Fruit fly (Drosophila melanogaster) whole organism, embryonic: Measurements from ENCODE around the gene Dlc90F.

Experiments
- Ada2b ChIP-seq: fragments of 200-800 bp; sonication (Bioruptor generic); IDR thresholded peaks from 2 replicates; pipeline ENCODE4 v1.3.6; 2022; ENCODE audit warnings: missing biosample characterization, missing genetic modification characterization
- Bdp1 ChIP-seq: fragments of 200-800 bp; sonication (Bioruptor generic); optimal IDR thresholded peaks from 3 replicates; lab custom pipeline; 2016; ENCODE audit warnings: missing biosample characterization, missing genetic modification characterization
- Blimp-1 ChIP-seq: fragments of 200-800 bp; sonication (Bioruptor generic); optimal IDR thresholded peaks from 3 replicates; lab custom pipeline; 2018; ENCODE audit warnings: missing biosample characterization, missing genetic modification characterization, mild to moderate bottlenecking, moderate library complexity, missing genetic modification reagents
- BtbVII ChIP-seq: fragments of 200-800 bp; sonication (Bioruptor generic); optimal IDR thresholded peaks from 3 replicates; lab custom pipeline; 2017; ENCODE audit warnings: missing biosample characterization, mild to moderate bottlenecking, missing genetic modification characterization
- CG1024 ChIP-seq: fragments of 200-800 bp; sonication (Bioruptor generic); IDR thresholded peaks from 2 replicates; pipeline ENCODE4 v1.3.6; 2022; ENCODE audit warnings: missing biosample characterization, missing genetic modification characterization
- CG10959 ChIP-seq: fragments of 200-800 bp; sonication (Bioruptor generic); IDR thresholded peaks from 2 replicates; pipeline ENCODE4 v1.3.6; 2022; ENCODE audit warnings: missing biosample characterization, missing genetic modification characterization
- CG10979 ChIP-seq: fragments of 200-800 bp; sonication (Bioruptor generic); optimal IDR thresholded peaks from 2 replicates; lab custom pipeline; 2018; ENCODE audit warnings: missing biosample characterization, mild to moderate bottlenecking, missing genetic modification characterization, moderate library complexity
- CG11696 ChIP-seq: fragments of 200-800 bp; sonication (Bioruptor generic); IDR thresholded peaks from 2 replicates; pipeline ENCODE4 v1.3.6; 2022; ENCODE audit warnings: missing biosample characterization, missing genetic modification characterization
- CG14710 ChIP-seq: fragments of 200-800 bp; sonication (Bioruptor generic); optimal IDR thresholded peaks from 3 replicates; lab custom pipeline; 2019; ENCODE audit warnings: missing biosample characterization, mild to moderate bottlenecking, missing genetic modification characterization, moderate library complexity
- CG15514 ChIP-seq: fragments of 200-800 bp; sonication (Bioruptor generic); optimal IDR thresholded peaks from 3 replicates; lab custom pipeline; 2017; ENCODE audit warnings: missing biosample characterization, missing genetic modification characterization, mild to moderate bottlenecking, moderate library complexity, missing genetic modification reagents
- CG17361 ChIP-seq: fragments of 200-800 bp; sonication (Bioruptor generic); IDR thresholded peaks from 3 replicates; pipeline ENCODE4 v1.3.6; 2022; ENCODE audit warnings: missing biosample characterization, missing genetic modification characterization
- CG1832 ChIP-seq: fragments of 200-800 bp; sonication (Bioruptor generic); optimal IDR thresholded peaks from 2 replicates; lab custom pipeline; 2017; ENCODE audit warnings: missing biosample characterization, mild to moderate bottlenecking, missing genetic modification characterization, inconsistent platforms
- CG3065 ChIP-seq: fragments of 200-800 bp; sonication (Bioruptor generic); optimal IDR thresholded peaks from 2 replicates; lab custom pipeline; 2016; ENCODE audit warnings: missing biosample characterization, missing genetic modification characterization
- CG33213 ChIP-seq: fragments of 200-800 bp; sonication (Bioruptor generic); optimal IDR thresholded peaks from 3 replicates; lab custom pipeline; 2016; ENCODE audit warnings: missing biosample characterization, missing genetic modification characterization
- CG3407 ChIP-seq: fragments of 200-800 bp; sonication (Bioruptor generic); optimal IDR thresholded peaks from 2 replicates; lab custom pipeline; 2018; ENCODE audit warnings: missing biosample characterization, mild to moderate bottlenecking, missing genetic modification characterization
- CG34422 ChIP-seq: fragments of 200-800 bp; sonication (Bioruptor generic); IDR thresholded peaks from 3 replicates; pipeline ENCODE4 v1.3.6; 2022; ENCODE audit warnings: missing biosample characterization, missing genetic modification characterization
- CG3838 ChIP-seq: fragments of 200-800 bp; sonication (Bioruptor generic); optimal IDR thresholded peaks from 3 replicates; lab custom pipeline; 2016; ENCODE audit warnings: missing biosample characterization, missing genetic modification characterization
- CG43689 ChIP-seq: fragments of 200-800 bp; sonication (Bioruptor generic); IDR thresholded peaks from 2 replicates; pipeline ENCODE4 v1.3.6; 2022; ENCODE audit warnings: missing biosample characterization, missing genetic modification characterization
- CG4617 ChIP-seq: fragments of 200-800 bp; sonication (Bioruptor generic); optimal IDR thresholded peaks from 3 replicates; lab custom pipeline; 2016; ENCODE audit warnings: missing biosample characterization, missing genetic modification characterization, borderline replicate concordance
- CG5180 ChIP-seq: fragments of 200-800 bp; sonication (Bioruptor generic); optimal IDR thresholded peaks from 3 replicates; lab custom pipeline; 2017; ENCODE audit warnings: missing biosample characterization, missing genetic modification characterization, mild to moderate bottlenecking, moderate library complexity, missing genetic modification reagents
- CG7928 ChIP-seq: fragments of 200-800 bp; sonication (Bioruptor generic); optimal IDR thresholded peaks from 2 replicates; lab custom pipeline; 2017; ENCODE audit warnings: missing biosample characterization, mild to moderate bottlenecking, missing genetic modification characterization
- CG8089 ChIP-seq: fragments of 200-800 bp; sonication (Bioruptor generic); optimal IDR thresholded peaks from 3 replicates; lab custom pipeline; 2016; ENCODE audit warnings: missing biosample characterization, missing genetic modification characterization
- CG8281 ChIP-seq: fragments of 200-800 bp; sonication (Bioruptor generic); optimal IDR thresholded peaks from 2 replicates; lab custom pipeline; 2018; ENCODE audit warnings: missing biosample characterization, mild to moderate bottlenecking, missing genetic modification characterization, moderate library complexity
- CG8388 ChIP-seq: fragments of 200-800 bp; sonication (Bioruptor generic); optimal IDR thresholded peaks from 2 replicates; lab custom pipeline; 2019; ENCODE audit warnings: missing biosample characterization, mild to moderate bottlenecking, missing genetic modification characterization, moderate library complexity
- Gsc ChIP-seq: fragments of 200-800 bp; sonication (Bioruptor generic); IDR thresholded peaks from 2 replicates; pipeline ENCODE4 v1.3.6; 2022; ENCODE audit warnings: missing biosample characterization, missing genetic modification characterization
- HLH54F ChIP-seq: fragments of 200-800 bp; sonication (Bioruptor generic); optimal IDR thresholded peaks from 3 replicates; lab custom pipeline; 2016; ENCODE audit warnings: missing biosample characterization, missing genetic modification characterization
- Hr3 ChIP-seq: fragments of 200-800 bp; sonication (Bioruptor generic); optimal IDR thresholded peaks from 3 replicates; lab custom pipeline; 2016; ENCODE audit warnings: missing biosample characterization, missing genetic modification characterization
- Jarid2 ChIP-seq: fragments of 200-800 bp; sonication (Bioruptor generic); optimal IDR thresholded peaks from 3 replicates; lab custom pipeline; 2017; ENCODE audit warnings: mild to moderate bottlenecking, missing biosample characterization, missing genetic modification reagents, missing genetic modification characterization
- Optix ChIP-seq: fragments of 200-800 bp; sonication (Bioruptor generic); IDR thresholded peaks from 3 replicates; pipeline ENCODE4 v1.3.6; 2022; ENCODE audit warnings: missing biosample characterization, missing genetic modification characterization
- Sox102F ChIP-seq: fragments of 200-800 bp; sonication (Bioruptor generic); optimal IDR thresholded peaks from 2 replicates; lab custom pipeline; 2018; ENCODE audit warnings: missing biosample characterization, mild to moderate bottlenecking, missing genetic modification characterization, moderate library complexity
- Spps ChIP-seq: fragments of 200-800 bp; sonication (Bioruptor generic); optimal IDR thresholded peaks from 2 replicates; lab custom pipeline; 2018; ENCODE audit warnings: missing biosample characterization, mild to moderate bottlenecking, missing genetic modification characterization
- TFAM ChIP-seq: fragments of 200-800 bp; sonication (Bioruptor generic); optimal IDR thresholded peaks from 2 replicates; lab custom pipeline; 2017; ENCODE audit warnings: missing biosample characterization, missing genetic modification characterization, inconsistent platforms
- ap ChIP-seq: fragments of 200-800 bp; sonication (Bioruptor generic); IDR thresholded peaks from 2 replicates; pipeline ENCODE4 v1.3.6; 2022; ENCODE audit warnings: missing biosample characterization, missing genetic modification characterization
- ci ChIP-seq: fragments of 200-800 bp; sonication (Bioruptor generic); IDR thresholded peaks from 3 replicates; pipeline ENCODE4 v1.3.6; 2022; ENCODE audit warnings: missing biosample characterization, missing genetic modification characterization
- danr ChIP-seq: fragments of 200-800 bp; sonication (Bioruptor generic); IDR thresholded peaks from 2 replicates; pipeline ENCODE4 v1.3.6; 2022; ENCODE audit warnings: missing biosample characterization, missing genetic modification characterization
- disco-r ChIP-seq: fragments of 200-800 bp; sonication (Bioruptor generic); optimal IDR thresholded peaks from 2 replicates; lab custom pipeline; 2016; ENCODE audit warnings: missing biosample characterization, missing genetic modification characterization
- fd64A ChIP-seq: fragments of 200-800 bp; sonication (Bioruptor generic); optimal IDR thresholded peaks from 3 replicates; lab custom pipeline; 2018; ENCODE audit warnings: missing biosample characterization, mild to moderate bottlenecking, missing genetic modification characterization
- fd96Cb ChIP-seq: fragments of 200-800 bp; sonication (Bioruptor generic); optimal IDR thresholded peaks from 2 replicates; lab custom pipeline; 2018; ENCODE audit warnings: missing biosample characterization, mild to moderate bottlenecking, missing genetic modification characterization, moderate library complexity
- ind ChIP-seq: fragments of 200-800 bp; sonication (Bioruptor generic); optimal IDR thresholded peaks from 3 replicates; lab custom pipeline; 2016; ENCODE audit warnings: missing biosample characterization, missing genetic modification characterization
- inv ChIP-seq: fragments of 200-800 bp; sonication (Bioruptor generic); IDR thresholded peaks from 2 replicates; pipeline ENCODE4 v1.3.6; 2022; ENCODE audit warnings: missing biosample characterization, missing genetic modification characterization; ENCODE audit not compliant: partially characterized antibody
- lbe ChIP-seq: fragments of 200-800 bp; sonication (Bioruptor generic); optimal IDR thresholded peaks from 2 replicates; lab custom pipeline; 2016; ENCODE audit warnings: missing biosample characterization, mild to moderate bottlenecking, missing genetic modification characterization
- luna ChIP-seq: fragments of 200-800 bp; sonication (Bioruptor generic); optimal IDR thresholded peaks from 2 replicates; lab custom pipeline; 2016; ENCODE audit warnings: missing biosample characterization, missing genetic modification characterization
- oc ChIP-seq: fragments of 200-800 bp; sonication (Bioruptor generic); optimal IDR thresholded peaks from 2 replicates; lab custom pipeline; 2018; ENCODE audit warnings: missing biosample characterization, mild to moderate bottlenecking, missing genetic modification characterization, moderate library complexity
- onecut ChIP-seq: fragments of 200-800 bp; sonication (Bioruptor generic); IDR thresholded peaks from 2 replicates; pipeline ENCODE4 v1.3.6; 2022; ENCODE audit warnings: missing biosample characterization, missing genetic modification characterization
- seq ChIP-seq: fragments of 200-800 bp; sonication (Bioruptor generic); IDR thresholded peaks from 2 replicates; pipeline ENCODE4 v1.3.6; 2022; ENCODE audit warnings: missing biosample characterization, missing genetic modification characterization
- sisA ChIP-seq: fragments of 200-800 bp; sonication (Bioruptor generic); IDR thresholded peaks from 2 replicates; pipeline ENCODE4 v1.3.6; 2022; ENCODE audit warnings: missing biosample characterization, missing genetic modification characterization
- slbo ChIP-seq: fragments of 200-800 bp; sonication (Bioruptor generic); IDR thresholded peaks from 2 replicates; pipeline ENCODE4 v1.3.6; 2022; ENCODE audit warnings: missing biosample characterization, missing genetic modification characterization
- tap ChIP-seq: fragments of 200-800 bp; optimal IDR thresholded peaks from 3 replicates; lab custom pipeline; 2019; ENCODE audit warnings: missing biosample characterization, mild to moderate bottlenecking, missing genetic modification characterization, moderate library complexity
- vvl ChIP-seq: fragments of 200-800 bp; sonication (Bioruptor generic); IDR thresholded peaks from 2 replicates; pipeline ENCODE4 v1.3.6; 2022; ENCODE audit warnings: missing biosample characterization, missing genetic modification characterization
- wor ChIP-seq: fragments of 200-800 bp; sonication (Bioruptor generic); IDR thresholded peaks from 2 replicates; pipeline ENCODE4 v1.3.6; 2022; ENCODE audit warnings: missing biosample characterization, missing genetic modification characterization
- zen2 ChIP-seq: fragments of 200-800 bp; sonication (Bioruptor generic); IDR thresholded peaks from 3 replicates; pipeline ENCODE4 v1.3.6; 2022; ENCODE audit warnings: missing biosample characterization, missing genetic modification characterization; ENCODE audit not compliant: partially characterized antibody

The Dlc90F gene

DNA sequence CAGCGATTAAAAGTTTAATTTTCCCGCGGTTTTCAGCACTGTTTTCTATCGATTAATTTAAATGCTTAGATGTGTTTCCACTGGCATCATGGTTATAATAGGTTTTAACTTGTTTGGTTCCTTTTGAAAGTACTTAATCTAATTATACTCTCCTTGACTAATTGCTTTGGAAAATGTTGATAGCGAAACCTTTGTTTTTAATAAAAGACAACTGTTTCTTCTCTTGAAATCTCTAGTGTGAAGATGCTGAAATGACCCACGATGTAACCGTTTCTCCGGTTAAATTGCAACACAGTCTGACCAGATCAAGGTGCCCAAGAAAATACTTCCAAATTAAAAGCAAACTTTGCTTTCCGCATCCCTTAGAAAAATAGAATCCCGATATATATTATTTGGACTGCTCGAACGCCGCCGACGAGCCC is at the start of gene Dlc90F:
Gene Dlc90F, plus strand, starts transcription at position 330 of the 422 bp plus-strand sequence.
- peak; percentile 74 for TF ChIP-seq CG34422
- TF ChIP-seq Ada2b (GFP tag; lab: Robert Waterston, UW), result peak; percentile 57; the same call in 1 of the 2 replicates
- TF ChIP-seq danr, result peak; percentile 46; the same call in 1 of the 2 replicates
- TF ChIP-seq CG1024 (GFP tag; lab: Robert Waterston, UW), result peak; percentile 27
- peak; percentile 49 for TF ChIP-seq disco-r (GFP tag; lab: Kevin White, UChicago)
- TF ChIP-seq TFAM (GFP tag; lab: Kevin White, UChicago), result peak; percentile 21
- peak; percentile 20 for TF ChIP-seq CG4617 (GFP tag; lab: Kevin White, UChicago)
- no peak for TF ChIP-seq CG43689 (GFP tag; lab: Robert Waterston, UW)
- no peak for TF ChIP-seq Gsc
- peak; percentile 59 for TF ChIP-seq CG8089
- TF ChIP-seq BtbVII, result no peak
- peak; percentile 38 for TF ChIP-seq CG10979 (tag; lab: Kevin White, UChicago)
- TF ChIP-seq CG11696 (GFP tag; lab: Robert Waterston, UW), result 0 out of 2 replicates have a peak, but pooled peaks have one; percentile 28
- peak; percentile 29; the same call in 1 of the 2 replicates for TF ChIP-seq inv (GFP tag; lab: Robert Waterston, UW)
- peak; percentile 84 for TF ChIP-seq CG17361 (GFP tag; lab: Robert Waterston, UW)
- TF ChIP-seq Jarid2 (GFP tag; lab: Kevin White, UChicago), result no peak
- peak; percentile 55; the same call in 2 of the 3 replicates for TF ChIP-seq Optix (GFP tag; lab: Robert Waterston, UW)
- no peak for TF ChIP-seq fd64A
- TF ChIP-seq CG1832 (GFP tag; lab: Kevin White, UChicago), result no peak
- TF ChIP-seq fd96Cb, result peak; percentile 65
- peak; percentile 72 for TF ChIP-seq Bdp1 (GFP tag; lab: Kevin White, UChicago)
- TF ChIP-seq ap (GFP tag; lab: Robert Waterston, UW), result peak; percentile 60
- peak; percentile 74 for TF ChIP-seq Sox102F (GFP tag; lab: Kevin White, UChicago)
- TF ChIP-seq CG8281 (tag; lab: Kevin White, UChicago), result no peak
- TF ChIP-seq wor (GFP tag; lab: Robert Waterston, UW), result peak; percentile 46; the same call in 1 of the 2 replicates
- TF ChIP-seq ci (GFP tag; lab: Robert Waterston, UW), result peak; percentile 84
- TF ChIP-seq Spps (tag; lab: Kevin White, UChicago), result no peak
- peak; percentile 81 for TF ChIP-seq Hr3 (GFP tag; lab: Kevin White, UChicago)
- peak; percentile 31 for TF ChIP-seq CG3838
- TF ChIP-seq tap, result no peak
- peak; percentile 1 for TF ChIP-seq CG3065 (GFP tag; lab: Kevin White, UChicago)
- peak; percentile 54 for TF ChIP-seq CG3407 (GFP tag; lab: Kevin White, UChicago)
- no peak for TF ChIP-seq oc (tag; lab: Kevin White, UChicago)
- TF ChIP-seq CG5180 (GFP tag; lab: Kevin White, UChicago), result no peak
- TF ChIP-seq CG10959 (GFP tag; lab: Robert Waterston, UW), result peak; percentile 52; the same call in 1 of the 2 replicates
- TF ChIP-seq CG14710 (tag; lab: Kevin White, UChicago), result peak; percentile 89
- peak; percentile 81 for TF ChIP-seq HLH54F
- peak; percentile 67 for TF ChIP-seq CG7928 (GFP tag; lab: Kevin White, UChicago)
- TF ChIP-seq CG15514, result peak; percentile 67
- TF ChIP-seq seq (GFP tag; lab: Robert Waterston, UW), result peak; percentile 61; the same call in 1 of the 2 replicates
- TF ChIP-seq zen2, result no peak
- TF ChIP-seq vvl (GFP tag; lab: Robert Waterston, UW), result peak; percentile 81
- peak; percentile 92 for TF ChIP-seq slbo (GFP tag; lab: Robert Waterston, UW)
- peak; percentile 39 for TF ChIP-seq Blimp-1 (GFP tag; lab: Kevin White, UChicago)
- peak; percentile 57 for TF ChIP-seq onecut (GFP tag; lab: Robert Waterston, UW)
- TF ChIP-seq CG8388 (GFP tag; lab: Kevin White, UChicago), result peak; percentile 72
- no peak for TF ChIP-seq luna
- peak; percentile 82 for TF ChIP-seq ind (GFP tag; lab: Kevin White, UChicago)
- peak; percentile 86 for TF ChIP-seq CG33213 (GFP tag; lab: Kevin White, UChicago)
- peak; percentile 40 for TF ChIP-seq lbe (GFP tag; lab: Kevin White, UChicago)
- peak; percentile 80 for TF ChIP-seq sisA (GFP tag; lab: Robert Waterston, UW)
